Worm (Caenorhabditis elegans): ENCODE data around the gene sec-61.G.

The sec-61.G gene

DNA sequence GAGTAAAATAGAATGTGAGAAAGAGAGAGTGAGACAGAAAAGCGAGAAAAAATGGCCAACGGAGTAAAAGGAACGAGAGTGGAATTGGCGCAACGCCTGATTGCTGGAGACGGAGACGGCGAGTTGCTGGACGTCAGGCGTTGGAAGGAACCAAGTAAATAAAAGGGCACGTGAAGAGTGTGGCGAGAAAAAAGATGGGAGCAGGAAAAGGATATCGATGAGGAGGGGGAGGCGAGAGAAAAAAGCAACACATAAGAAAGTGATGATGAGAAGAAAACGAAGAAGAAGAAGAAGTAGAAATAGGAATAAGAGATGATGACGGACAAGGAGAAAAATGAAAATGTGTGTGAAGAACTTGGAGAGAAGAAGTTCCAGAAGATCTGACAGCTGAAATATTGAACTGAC is 25.5 kb downstream of the sec-61.G start (continued):
- TF ChIP-seq fos-1 (tag; optimal IDR thresholded peaks at IDR 0.05) (no peak), fkh-10 (GFP tag; optimal IDR thresholded peaks at IDR 0.05) (peak; percentile 92), php-3 (GFP tag; IDR thresholded peaks at IDR 0.05) (no peak), mes-2 (tag; optimal IDR thresholded peaks at IDR 0.05; ENCODE audit: poor library complexity, severe bottlenecking) (peak; percentile 53), ZK337.2 (GFP tag; IDR thresholded peaks at IDR 0.05) (peak; percentile 43; the same call in 1 of the 2 replicates), ZK546.5 (tag; optimal IDR thresholded peaks at IDR 0.05) (no peak), tag-97 (GFP tag; IDR thresholded peaks at IDR 0.05) (no peak), Y75B8A.6 (GFP tag; IDR thresholded peaks at IDR 0.05) (no peak), rbr-2 (tag; optimal IDR thresholded peaks at IDR 0.05) (peak; percentile 75), zfp-2 (tag; optimal IDR thresholded peaks at IDR 0.05) (no peak), lin-29 (GFP tag; IDR thresholded peaks at IDR 0.05) (no peak), ces-1 (GFP tag; optimal IDR thresholded peaks at IDR 0.05) (peak; percentile 25), aly-2 (tag; optimal IDR thresholded peaks at IDR 0.05) (no peak), zag-1 (tag; optimal IDR thresholded peaks at IDR 0.05) (no peak), lir-3 (tag; optimal IDR thresholded peaks at IDR 0.05) (no peak), nhr-11 (tag; optimal IDR thresholded peaks at IDR 0.05) (peak; percentile 88), attf-4 (tag; optimal IDR thresholded peaks at IDR 0.05) (no peak), lim-7 (GFP tag; IDR thresholded peaks at IDR 0.05) (no peak), egl-27 (tag; optimal IDR thresholded peaks at IDR 0.05) (no peak), snpc-1.2 (GFP tag; IDR thresholded peaks at IDR 0.05) (no peak), spr-3 (GFP tag; optimal IDR thresholded peaks at IDR 0.05) (no peak), nhr-111 (GFP tag; optimal IDR thresholded peaks at IDR 0.05) (no peak), F44E2.7 (GFP tag; IDR thresholded peaks at IDR 0.05) (no peak), saeg-2 (GFP tag; IDR thresholded peaks at IDR 0.05) (no peak), madf-5 (GFP tag; IDR thresholded peaks at IDR 0.05) (no peak), nhr-48 (tag; optimal IDR thresholded peaks at IDR 0.05) (peak; percentile 28), nhr-6 (tag; optimal IDR thresholded peaks at IDR 0.05) (peak; percentile 78), ceh-32 (tag; optimal IDR thresholded peaks at IDR 0.05; ENCODE audit: poor library complexity) (peak; percentile 12), gei-8 (GFP tag; optimal IDR thresholded peaks at IDR 0.05) (peak; percentile 47), jun-1 (tag; optimal IDR thresholded peaks at IDR 0.05) (no peak), spr-1 (tag; optimal IDR thresholded peaks at IDR 0.05) (no peak), nhr-10 (tag; optimal IDR thresholded peaks at IDR 0.05) (peak; percentile 59), F49E8.2 (tag; optimal IDR thresholded peaks at IDR 0.05; ENCODE audit: borderline replicate concordance) (no peak), arid-1 (GFP tag; conservative IDR thresholded peaks at IDR 0.05) (no peak), R02D3.7 (tag; optimal IDR thresholded peaks at IDR 0.05) (no peak), hif-1 (tag; optimal IDR thresholded peaks at IDR 0.05) (peak in 1 of 2 experiments; percentile 67), Y105C5A.15 (GFP tag; IDR thresholded peaks at IDR 0.05) (no peak), pqm-1 (tag; optimal IDR thresholded peaks at IDR 0.05) (no peak), lin-39 (tag; optimal IDR thresholded peaks at IDR 0.05) (no peak), lsy-2 (tag; optimal IDR thresholded peaks at IDR 0.05) (peak; percentile 76 to 79), dmd-6 (GFP tag; IDR thresholded peaks at IDR 0.05) (peak; percentile 79), unc-39 (tag; optimal IDR thresholded peaks at IDR 0.05) (no peak), nhr-102 (tag; optimal IDR thresholded peaks at IDR 0.05) (peak; percentile 17), ceh-44 (GFP tag; IDR thresholded peaks at IDR 0.05) (no peak), cey-2 (tag; optimal IDR thresholded peaks at IDR 0.05; ENCODE audit: borderline replicate concordance, insufficient read depth) (no peak), lin-13 (GFP tag; optimal IDR thresholded peaks at IDR 0.05) (peak; percentile 46), D1046.2 (GFP tag; IDR thresholded peaks at IDR 0.05) (no peak), egl-43 (GFP tag; IDR thresholded peaks at IDR 0.05) (no peak), aha-1 (tag) (peak; percentile 99), ctbp-1 (GFP tag; IDR thresholded peaks at IDR 0.05) (peak; percentile 91), ceh-20 (GFP tag; IDR thresholded peaks at IDR 0.05) (peak; percentile 52; the same call in 1 of the 2 replicates), madf-9 (GFP tag; conservative IDR thresholded peaks at IDR 0.05) (no peak)
